Worm (Caenorhabditis elegans) whole organism, L3 larva: ENCODE results near the gene pqn-75.

Experiments used
- R02D3.7 ChIP-seq: fragments of 150-350 bp; optimal IDR thresholded peaks from 2 replicates; lab custom pipeline; 2014; ENCODE audit warnings: missing biosample characterization, missing genetic modification characterization
- ceh-16 ChIP-seq: sonication (generic microtip); optimal IDR thresholded peaks from 2 replicates; lab custom pipeline; 2017; ENCODE audit warnings: missing biosample characterization, missing genetic modification characterization
- ceh-28 ChIP-seq: fragments of 150-350 bp; optimal IDR thresholded peaks from 2 replicates; lab custom pipeline; 2014; ENCODE audit warnings: missing biosample characterization, missing genetic modification reagents, missing genetic modification characterization
- ceh-9 ChIP-seq: sonication (generic microtip); optimal IDR thresholded peaks from 2 replicates; lab custom pipeline; 2018; ENCODE audit warnings: missing biosample characterization, missing genetic modification characterization
- daf-12 ChIP-seq: fragments of 150-350 bp; optimal IDR thresholded peaks from 2 replicates; lab custom pipeline; 2014; ENCODE audit warnings: missing biosample characterization, missing genetic modification reagents, missing genetic modification characterization
- egl-27 ChIP-seq: sonication (generic microtip); optimal IDR thresholded peaks from 4 replicates; lab custom pipeline; 2017; ENCODE audit warnings: missing biosample characterization, missing genetic modification reagents, missing genetic modification characterization
- egl-5 ChIP-seq: fragments of 150-350 bp; optimal IDR thresholded peaks from 2 replicates; lab custom pipeline; 2017; ENCODE audit warnings: missing biosample characterization, missing genetic modification reagents, missing genetic modification characterization, inconsistent platforms
- elt-1 ChIP-seq: fragments of 150-350 bp; optimal IDR thresholded peaks from 2 replicates; lab custom pipeline; 2014; ENCODE audit warnings: missing biosample characterization, missing genetic modification characterization
- elt-2 ChIP-seq: sonication (generic microtip); optimal IDR thresholded peaks from 2 replicates; lab custom pipeline; 2016; ENCODE audit warnings: missing genetic modification reagents, mild to moderate bottlenecking, missing genetic modification characterization, missing compliant biosample characterization
- elt-3 ChIP-seq, 3 experiments: fragments of 150-350 bp in 1 of 3; sonication (generic microtip) in 2 of 3; optimal IDR thresholded peaks; 2 replicates in 2 of 3; 4 replicates in 1 of 3; lab custom pipeline; 2014 to 2017; ENCODE audit warnings: missing biosample characterization in 3 of 3, missing genetic modification characterization in 3 of 3
- eor-1 ChIP-seq, 2 experiments: fragments of 150-350 bp; optimal IDR thresholded peaks; 2 replicates each; lab custom pipeline; 2014 to 2018; ENCODE audit warnings: missing biosample characterization in 2 of 2, missing genetic modification characterization in 2 of 2
- fkh-10 ChIP-seq: sonication (generic microtip); optimal IDR thresholded peaks from 2 replicates; lab custom pipeline; 2017; ENCODE audit warnings: missing biosample characterization, missing genetic modification reagents, missing genetic modification characterization
- fkh-2 ChIP-seq: fragments of 150-350 bp; optimal IDR thresholded peaks from 2 replicates; lab custom pipeline; 2014; ENCODE audit warnings: missing biosample characterization, missing genetic modification reagents, missing genetic modification characterization
- fos-1 ChIP-seq: fragments of 150-350 bp; optimal IDR thresholded peaks from 2 replicates; lab custom pipeline; 2014; ENCODE audit warnings: missing biosample characterization, missing genetic modification characterization
- hmg-11 ChIP-seq: sonication (generic microtip); optimal IDR thresholded peaks from 2 replicates; lab custom pipeline; 2016; ENCODE audit warnings: missing genetic modification characterization, missing compliant biosample characterization
- jun-1 ChIP-seq: fragments of 150-350 bp; optimal IDR thresholded peaks from 2 replicates; lab custom pipeline; 2014; ENCODE audit warnings: missing biosample characterization, missing genetic modification reagents, missing genetic modification characterization
- lin-15B ChIP-seq: fragments of 150-350 bp; optimal IDR thresholded peaks from 2 replicates; lab custom pipeline; 2014; ENCODE audit warnings: missing biosample characterization, missing genetic modification characterization
- lin-39 ChIP-seq: fragments of 150-350 bp; optimal IDR thresholded peaks from 2 replicates; lab custom pipeline; 2018; ENCODE audit warnings: missing biosample characterization, missing genetic modification reagents, missing genetic modification characterization
- lsy-12 ChIP-seq: sonication (generic microtip); optimal IDR thresholded peaks from 2 replicates; lab custom pipeline; 2016; ENCODE audit warnings: mild to moderate bottlenecking, missing genetic modification characterization, missing compliant biosample characterization
- mdl-1 ChIP-seq: fragments of 150-350 bp; optimal IDR thresholded peaks from 2 replicates; lab custom pipeline; 2014; ENCODE audit warnings: missing biosample characterization, missing genetic modification characterization
- mml-1 ChIP-seq: fragments of 150-350 bp; sonication (generic microtip); optimal IDR thresholded peaks from 3 replicates; lab custom pipeline; 2014; ENCODE audit warnings: missing biosample characterization, missing genetic modification characterization
- nfya-1 ChIP-seq: sonication (generic microtip); optimal IDR thresholded peaks from 2 replicates; lab custom pipeline; 2017; ENCODE audit warnings: missing genetic modification characterization, mild to moderate bottlenecking, missing compliant biosample characterization, antibody characterized with exemption, moderate library complexity; ENCODE audit not compliant: insufficient read depth
- nhr-11 ChIP-seq: fragments of 150-350 bp; optimal IDR thresholded peaks from 2 replicates; lab custom pipeline; 2014; ENCODE audit warnings: missing biosample characterization, missing genetic modification characterization
- nhr-12 ChIP-seq: fragments of 150-350 bp; optimal IDR thresholded peaks from 2 replicates; lab custom pipeline; 2014; ENCODE audit warnings: missing biosample characterization, missing genetic modification characterization
- nhr-23 ChIP-seq: fragments of 150-350 bp; optimal IDR thresholded peaks from 2 replicates; lab custom pipeline; 2014; ENCODE audit warnings: missing biosample characterization, missing genetic modification reagents, missing genetic modification characterization
- nhr-237 ChIP-seq: fragments of 150-350 bp; optimal IDR thresholded peaks from 2 replicates; lab custom pipeline; 2014; ENCODE audit warnings: missing biosample characterization, missing genetic modification characterization
- nhr-25 ChIP-seq: sonication (generic microtip); optimal IDR thresholded peaks from 2 replicates; lab custom pipeline; 2017; ENCODE audit warnings: missing biosample characterization, missing genetic modification characterization
- nhr-28 ChIP-seq: fragments of 150-350 bp; optimal IDR thresholded peaks from 2 replicates; lab custom pipeline; 2014; ENCODE audit warnings: missing biosample characterization, missing genetic modification characterization
- nhr-43 ChIP-seq: sonication (generic microtip); optimal IDR thresholded peaks from 2 replicates; lab custom pipeline; 2016; ENCODE audit warnings: mild to moderate bottlenecking, missing genetic modification characterization, missing compliant biosample characterization; ENCODE audit not compliant: poor library complexity, severe bottlenecking
- nhr-67 ChIP-seq: fragments of 150-350 bp; optimal IDR thresholded peaks from 2 replicates; lab custom pipeline; 2014; ENCODE audit warnings: missing biosample characterization, missing genetic modification characterization
- nhr-76 ChIP-seq: fragments of 150-350 bp; sonication (generic microtip); optimal IDR thresholded peaks from 5 replicates; lab custom pipeline; 2014; ENCODE audit warnings: missing biosample characterization, missing genetic modification characterization
- nhr-77 ChIP-seq: fragments of 150-350 bp; optimal IDR thresholded peaks from 2 replicates; lab custom pipeline; 2014; ENCODE audit warnings: missing biosample characterization, missing genetic modification characterization
- pha-4 ChIP-seq: fragments of 150-350 bp; optimal IDR thresholded peaks from 2 replicates; lab custom pipeline; 2014; ENCODE audit warnings: missing biosample characterization, missing genetic modification reagents, missing genetic modification characterization
- pqm-1 ChIP-seq: fragments of 150-350 bp; optimal IDR thresholded peaks from 2 replicates; lab custom pipeline; 2017; ENCODE audit warnings: missing biosample characterization, missing genetic modification characterization, inconsistent platforms
- sea-2 ChIP-seq: fragments of 150-350 bp; sonication (generic microtip); optimal IDR thresholded peaks from 4 replicates; lab custom pipeline; 2014; ENCODE audit warnings: missing biosample characterization, missing genetic modification reagents, missing genetic modification characterization
- skn-1 ChIP-seq: fragments of 150-350 bp; optimal IDR thresholded peaks from 2 replicates; lab custom pipeline; 2014; ENCODE audit warnings: missing biosample characterization, missing genetic modification characterization
- snpc-4 ChIP-seq: fragments of 150-350 bp; optimal IDR thresholded peaks from 2 replicates; lab custom pipeline; 2014; ENCODE audit warnings: missing biosample characterization, missing genetic modification characterization
- tbx-2 ChIP-seq: sonication (generic microtip); optimal IDR thresholded peaks from 2 replicates; lab custom pipeline; 2016; ENCODE audit warnings: mild to moderate bottlenecking, missing genetic modification characterization, missing compliant biosample characterization
- unc-39 ChIP-seq: sonication (generic microtip); optimal IDR thresholded peaks from 4 replicates; lab custom pipeline; 2017; ENCODE audit warnings: missing biosample characterization, missing genetic modification characterization
- unc-62 ChIP-seq: fragments of 150-350 bp; sonication (generic microtip); optimal IDR thresholded peaks from 4 replicates; lab custom pipeline; 2014; ENCODE audit warnings: missing biosample characterization, missing genetic modification reagents, missing genetic modification characterization
- zag-1 ChIP-seq: fragments of 150-350 bp; optimal IDR thresholded peaks from 2 replicates; lab custom pipeline; 2014; ENCODE audit warnings: missing biosample characterization, missing genetic modification characterization
- ztf-11 ChIP-seq: fragments of 150-350 bp; optimal IDR thresholded peaks from 2 replicates; lab custom pipeline; 2014; ENCODE audit warnings: missing biosample characterization, missing genetic modification characterization
- ztf-4 ChIP-seq: fragments of 150-350 bp; optimal IDR thresholded peaks from 2 replicates; lab custom pipeline; 2014; ENCODE audit warnings: missing biosample characterization, missing genetic modification characterization

pqn-75 gene

DNA sequence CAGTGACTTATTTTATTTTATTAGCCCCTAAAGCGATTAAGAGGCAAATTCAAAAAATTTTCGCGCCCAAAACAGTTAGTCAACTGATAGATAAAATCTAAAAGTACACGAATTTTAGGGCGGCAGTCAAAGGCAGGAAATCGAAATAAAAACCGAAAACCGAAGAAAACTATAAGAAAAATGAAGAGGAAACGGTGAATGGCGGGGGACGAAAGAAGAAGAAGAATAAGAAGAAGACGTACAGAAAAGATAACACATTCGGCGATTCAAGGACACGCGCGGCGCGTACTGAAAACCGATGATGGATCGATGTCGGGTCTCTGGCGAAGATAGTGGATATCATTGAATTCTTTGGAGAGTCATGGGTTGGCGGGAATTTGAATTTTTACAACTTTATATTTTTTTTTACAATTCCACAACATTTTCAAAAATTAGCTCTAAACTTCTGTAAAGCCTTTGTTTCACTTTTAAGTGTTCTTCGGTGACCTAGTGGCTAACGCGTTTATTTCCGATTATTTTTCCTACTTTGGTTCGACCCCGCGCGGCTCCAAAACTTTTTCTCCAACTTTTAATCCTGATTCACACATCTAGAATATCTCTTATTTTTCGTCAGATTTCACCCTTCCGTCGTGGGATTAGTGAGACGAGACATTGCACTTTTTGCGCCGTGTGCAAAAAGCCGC lies 41.1 kb upstream of the pqn-75 start:
- TF ChIP-seq lsy-12 (tag; lab: Kevin White, UChicago) (no peak), pha-4 (tag; lab: Kevin White, UChicago) (no peak), lin-39 (no peak), zag-1 (no peak), nhr-43 (tag; lab: Kevin White, UChicago) (peak; percentile 56), nhr-67 (tag; lab: Kevin White, UChicago) (no peak), R02D3.7 (tag; lab: Kevin White, UChicago) (peak; percentile 28), ceh-9 (tag; lab: Kevin White, UChicago) (no peak), elt-1 (tag; lab: Kevin White, UChicago) (peak; percentile 76), daf-12 (no peak), elt-3 (tag; optimal IDR thresholded peaks at IDR 0.05; lab: Kevin White, UChicago) (peak in 1 of 3 experiments; percentile 15), nhr-23 (tag; lab: Kevin White, UChicago) (peak; percentile 75), jun-1 (no peak), lin-15B (tag; lab: Kevin White, UChicago) (peak; percentile 92), nhr-25 (peak; percentile 84), unc-62 (peak; percentile 48)

- TF ChIP-seq snpc-4 (tag; lab: Kevin White, UChicago) (no peak), elt-2 (peak; percentile 70), elt-3 (tag; optimal IDR thresholded peaks at IDR 0.05; lab: Kevin White, UChicago) (peak in 2 of 3 experiments; percentile 57 to 87)
These were observed 39.8 kb upstream of the pqn-75 start for ce11 chrIV:4032350-4032749.

ce11 chrIV:4033490-4033889 lies 38.6 kb upstream of the pqn-75 start:
- TF ChIP-seq ceh-16 (tag; lab: Kevin White, UChicago): no peak
- no peak for TF ChIP-seq unc-39 (tag; lab: Kevin White, UChicago)
- TF ChIP-seq fkh-2 (tag; lab: Kevin White, UChicago): peak; percentile 55
- no peak for TF ChIP-seq lsy-12 (tag; lab: Kevin White, UChicago)
- no peak for TF ChIP-seq ztf-11 (tag; lab: Kevin White, UChicago)
- no peak for TF ChIP-seq mml-1 (tag; lab: Kevin White, UChicago)
- TF ChIP-seq pha-4 (tag; lab: Kevin White, UChicago): peak; percentile 72
- TF ChIP-seq elt-2: peak; percentile 19

ce11 chrIV:4034883-4035282 lies 37.2 kb upstream of the pqn-75 start, which contains the start of gene hlh-30:
TSS of gene hlh-30 (minus strand) at chrIV:4034951.
- no peak for TF ChIP-seq nhr-25
- no peak for TF ChIP-seq jun-1
- peak; percentile 41 for TF ChIP-seq lin-15B (tag; lab: Kevin White, UChicago)
- TF ChIP-seq R02D3.7 (tag; lab: Kevin White, UChicago): no peak
- no peak for TF ChIP-seq daf-12
- no peak for TF ChIP-seq nhr-67 (tag; lab: Kevin White, UChicago)
- no peak for TF ChIP-seq pqm-1
- TF ChIP-seq nhr-77 (tag; lab: Kevin White, UChicago): no peak
- no peak for TF ChIP-seq nhr-237 (tag; lab: Kevin White, UChicago)
- no peak for TF ChIP-seq ztf-4 (tag; lab: Kevin White, UChicago)
- no peak for TF ChIP-seq elt-1 (tag; lab: Kevin White, UChicago)
- no peak for TF ChIP-seq elt-3 (tag; optimal IDR thresholded peaks at IDR 0.05; lab: Kevin White, UChicago)
- no peak for TF ChIP-seq egl-27 (tag; lab: Kevin White, UChicago)
- no peak for TF ChIP-seq eor-1 (tag; optimal IDR thresholded peaks at IDR 0.05; lab: Kevin White, UChicago)
- TF ChIP-seq zag-1: no peak
- TF ChIP-seq fos-1 (tag; lab: Kevin White, UChicago): no peak
- TF ChIP-seq tbx-2 (tag; lab: Kevin White, UChicago): peak; percentile 29
- no peak for TF ChIP-seq ceh-28 (tag; lab: Kevin White, UChicago)
- TF ChIP-seq nhr-11 (tag; lab: Kevin White, UChicago): no peak
- TF ChIP-seq fkh-10 (GFP tag; lab: Kevin White, UChicago): peak; percentile 23
- no peak for TF ChIP-seq nhr-12 (tag; lab: Kevin White, UChicago)
- TF ChIP-seq nhr-43 (tag; lab: Kevin White, UChicago): no peak
- peak; percentile 54 for TF ChIP-seq hmg-11 (tag; lab: Kevin White, UChicago)
- no peak for TF ChIP-seq sea-2 (GFP tag; lab: Kevin White, UChicago)
- TF ChIP-seq lin-39: peak; percentile 79
- TF ChIP-seq unc-62: no peak
- peak; percentile 44 for TF ChIP-seq elt-2
- no peak for TF ChIP-seq mdl-1 (tag; lab: Kevin White, UChicago)
- no peak for TF ChIP-seq snpc-4 (tag; lab: Kevin White, UChicago)
- peak; percentile 22 for TF ChIP-seq pha-4 (tag; lab: Kevin White, UChicago)
- no peak for TF ChIP-seq nhr-76 (tag; lab: Kevin White, UChicago)
- TF ChIP-seq mml-1 (tag; lab: Kevin White, UChicago): no peak
- TF ChIP-seq egl-5: no peak
- no peak for TF ChIP-seq lsy-12 (tag; lab: Kevin White, UChicago)
- TF ChIP-seq skn-1 (tag; lab: Kevin White, UChicago): no peak
- TF ChIP-seq nhr-23 (tag; lab: Kevin White, UChicago): no peak
- TF ChIP-seq nhr-28: no peak
- no peak for TF ChIP-seq ceh-9 (tag; lab: Kevin White, UChicago)
- TF ChIP-seq nfya-1: peak; percentile 73
- TF ChIP-seq ztf-11 (tag; lab: Kevin White, UChicago): no peak
- TF ChIP-seq unc-39 (tag; lab: Kevin White, UChicago): no peak
